Fruit fly (Drosophila melanogaster) whole organism, adult: ENCODE results near the gene mRpS10.
A peak's percentile ranks its signal among the peaks of the same experiment; 100 is the strongest.

Experiments used
- CG11617 ChIP-seq: fragments of 200-800 bp; sonication (Bioruptor generic); optimal IDR thresholded peaks from 2 replicates; lab custom pipeline; 2017; ENCODE audit warnings: mild to moderate bottlenecking, missing biosample characterization, missing genetic modification reagents, missing genetic modification characterization
- CG14711 ChIP-seq: fragments of 200-800 bp; sonication (Bioruptor generic); optimal IDR thresholded peaks from 2 replicates; lab custom pipeline; 2018; ENCODE audit warnings: missing biosample characterization, mild to moderate bottlenecking, missing genetic modification characterization, moderate library complexity
- Mnt ChIP-seq: fragments of 200-800 bp; sonication (Bioruptor generic); optimal IDR thresholded peaks from 2 replicates; lab custom pipeline; 2016; ENCODE audit warnings: missing biosample characterization, mild to moderate bottlenecking, missing genetic modification characterization
- cnc ChIP-seq, 2 experiments: fragments of >200 bp; optimal IDR thresholded peaks; 2 replicates each; lab custom pipeline; 2017

dm6 chr3R:15208712-15209499, 20.6 kb upstream of the mRpS10 start, which contains the start of the genes Spn88Eb and Mau2:
- TF ChIP-seq CG14711 (tag; lab: Kevin White, UChicago) = peak; percentile 43
- peak; percentile 68 for TF ChIP-seq Mnt (GFP tag; lab: Kevin White, UChicago)
- TF ChIP-seq cnc (optimal IDR thresholded peaks at IDR 0.05; lab: Kevin White, UChicago) = no peak
- TF ChIP-seq CG11617 = peak; percentile 58
